Fruit fly (Drosophila melanogaster) whole organism, embryonic: ENCODE results near the gene Tcs6.

Experiments
- Aef1 ChIP-seq: fragments of 200-800 bp; sonication (Bioruptor generic); IDR thresholded peaks from 3 replicates; pipeline ENCODE4 v1.3.6; 2022; ENCODE audit warnings: missing biosample characterization, missing genetic modification characterization
- Awh ChIP-seq: fragments of 200-800 bp; sonication (Bioruptor generic); IDR thresholded peaks from 2 replicates; pipeline ENCODE4, ENCODE4 v1.3.6; 2022; ENCODE audit warnings: missing biosample characterization, missing genetic modification characterization
- BtbVII ChIP-seq: fragments of 200-800 bp; sonication (Bioruptor generic); optimal IDR thresholded peaks from 3 replicates; lab custom pipeline; 2017; ENCODE audit warnings: missing biosample characterization, mild to moderate bottlenecking, missing genetic modification characterization
- CG10147 ChIP-seq: fragments of 200-800 bp; sonication (Bioruptor generic); optimal IDR thresholded peaks from 2 replicates; lab custom pipeline; 2019; ENCODE audit warnings: missing biosample characterization, mild to moderate bottlenecking, missing genetic modification characterization, moderate library complexity
- CG10209 ChIP-seq: fragments of 200-800 bp; sonication (Bioruptor generic); optimal IDR thresholded peaks from 3 replicates; lab custom pipeline; 2017; ENCODE audit warnings: missing biosample characterization, mild to moderate bottlenecking, missing genetic modification characterization, missing genetic modification reagents
- CG10959 ChIP-seq: fragments of 200-800 bp; sonication (Bioruptor generic); IDR thresholded peaks from 2 replicates; pipeline ENCODE4 v1.3.6; 2022; ENCODE audit warnings: missing biosample characterization, missing genetic modification characterization
- CG11456 ChIP-seq: fragments of 200-800 bp; sonication (Bioruptor generic); IDR thresholded peaks from 3 replicates; pipeline ENCODE4 v1.3.6; 2022; ENCODE audit warnings: missing biosample characterization, missing genetic modification characterization
- CG11723 ChIP-seq: fragments of 200-800 bp; sonication (Bioruptor generic); optimal IDR thresholded peaks from 2 replicates; lab custom pipeline; 2017; ENCODE audit warnings: missing biosample characterization, mild to moderate bottlenecking, missing genetic modification characterization
- CG12391 ChIP-seq: fragments of 200-800 bp; sonication (Bioruptor generic); optimal IDR thresholded peaks from 3 replicates; lab custom pipeline; 2018; ENCODE audit warnings: missing biosample characterization, mild to moderate bottlenecking, missing genetic modification characterization, moderate library complexity
- CG13287 ChIP-seq: fragments of 200-800 bp; sonication (Bioruptor generic); IDR thresholded peaks from 2 replicates; pipeline ENCODE4 v1.3.6; 2022; ENCODE audit warnings: missing biosample characterization, missing genetic modification characterization; ENCODE audit not compliant: partially characterized antibody
- CG14441 ChIP-seq: fragments of 200-800 bp; sonication (Bioruptor generic); IDR thresholded peaks from 2 replicates; pipeline ENCODE4 v1.3.6; 2022; ENCODE audit warnings: missing biosample characterization, missing genetic modification characterization
- CG15601 ChIP-seq: fragments of 200-800 bp; sonication (Bioruptor generic); optimal IDR thresholded peaks from 3 replicates; lab custom pipeline; 2019; ENCODE audit warnings: missing biosample characterization, mild to moderate bottlenecking, missing genetic modification characterization, moderate library complexity
- CG1647 ChIP-seq: fragments of 200-800 bp; sonication (Bioruptor generic); optimal IDR thresholded peaks from 3 replicates; lab custom pipeline; 2016; ENCODE audit warnings: missing biosample characterization, missing genetic modification characterization
- CG17361 ChIP-seq: fragments of 200-800 bp; sonication (Bioruptor generic); IDR thresholded peaks from 3 replicates; pipeline ENCODE4 v1.3.6; 2022; ENCODE audit warnings: missing biosample characterization, missing genetic modification characterization
- CG17829 ChIP-seq: fragments of 200-800 bp; optimal IDR thresholded peaks from 2 replicates; lab custom pipeline; 2019; ENCODE audit warnings: missing biosample characterization, mild to moderate bottlenecking, missing genetic modification characterization, moderate library complexity
- CG4328 ChIP-seq: fragments of 200-800 bp; sonication (Bioruptor generic); optimal IDR thresholded peaks from 3 replicates; lab custom pipeline; 2017; ENCODE audit warnings: missing biosample characterization, missing genetic modification reagents, missing genetic modification characterization
- CG4360 ChIP-seq: fragments of 200-800 bp; sonication (Bioruptor generic); IDR thresholded peaks from 2 replicates; pipeline ENCODE4 v1.3.6; 2022; ENCODE audit warnings: missing biosample characterization, missing genetic modification characterization
- CG5953 ChIP-seq: fragments of 200-800 bp; sonication (Bioruptor generic); IDR thresholded peaks from 2 replicates; pipeline ENCODE4 v1.3.6; 2022; ENCODE audit warnings: missing biosample characterization, missing genetic modification characterization
- CG7357 ChIP-seq: fragments of 200-800 bp; sonication (Bioruptor generic); IDR thresholded peaks from 3 replicates; pipeline ENCODE4 v1.3.6; 2022; ENCODE audit warnings: missing biosample characterization, missing genetic modification characterization
- CG7556 ChIP-seq: fragments of 200-800 bp; sonication (Bioruptor generic); optimal IDR thresholded peaks from 2 replicates; lab custom pipeline; 2017; ENCODE audit warnings: missing biosample characterization, mild to moderate bottlenecking, missing genetic modification characterization
- CG7745 ChIP-seq: fragments of 200-800 bp; sonication (Bioruptor generic); optimal IDR thresholded peaks from 2 replicates; lab custom pipeline; 2018; ENCODE audit warnings: missing biosample characterization, mild to moderate bottlenecking, missing genetic modification characterization, moderate library complexity
- CG9817 ChIP-seq: fragments of 200-800 bp; sonication (Bioruptor generic); optimal IDR thresholded peaks from 2 replicates; lab custom pipeline; 2018; ENCODE audit warnings: missing biosample characterization, mild to moderate bottlenecking, missing genetic modification characterization, moderate library complexity
- CHES-1-like ChIP-seq: fragments of 200-800 bp; sonication (Bioruptor generic); optimal IDR thresholded peaks from 2 replicates; lab custom pipeline; 2016; ENCODE audit warnings: missing biosample characterization, missing genetic modification characterization
- Dad ChIP-seq: fragments of 200-800 bp; sonication (Bioruptor generic); optimal IDR thresholded peaks from 3 replicates; lab custom pipeline; 2016; ENCODE audit warnings: missing biosample characterization, missing genetic modification characterization
- Dp ChIP-seq: fragments of 200-800 bp; sonication (Bioruptor generic); optimal IDR thresholded peaks from 2 replicates; lab custom pipeline; 2018; ENCODE audit warnings: missing biosample characterization, mild to moderate bottlenecking, missing genetic modification characterization, moderate library complexity
- Eip74EF ChIP-seq, 2 experiments: fragments of 200-800 bp in 1 of 2; fragments of >200 bp in 1 of 2; sonication (Bioruptor generic) in 1 of 2; optimal IDR thresholded peaks; 2 replicates each; lab custom pipeline; 2017 to 2019; ENCODE audit warnings: missing biosample characterization in 2 of 2, missing genetic modification characterization in 2 of 2, mild to moderate bottlenecking in 1 of 2, moderate library complexity in 1 of 2
- Ets97D ChIP-seq: fragments of 200-800 bp; sonication (Bioruptor generic); optimal IDR thresholded peaks from 3 replicates; lab custom pipeline; 2016; ENCODE audit warnings: missing biosample characterization, missing genetic modification characterization
- Fer2 ChIP-seq: fragments of 200-800 bp; sonication (Bioruptor generic); optimal IDR thresholded peaks from 2 replicates; lab custom pipeline; 2018; ENCODE audit warnings: missing biosample characterization, mild to moderate bottlenecking, missing genetic modification characterization, moderate library complexity
- Hr39 ChIP-seq: fragments of >200 bp; optimal IDR thresholded peaks from 2 replicates; lab custom pipeline; 2017
- Mes4 ChIP-seq: fragments of 200-800 bp; sonication (Bioruptor generic); optimal IDR thresholded peaks from 2 replicates; lab custom pipeline; 2016; ENCODE audit warnings: missing biosample characterization, missing genetic modification characterization
- Mrtf ChIP-seq: fragments of 200-800 bp; sonication (Bioruptor generic); IDR thresholded peaks from 3 replicates; pipeline ENCODE4 v1.3.6; 2022; ENCODE audit warnings: missing biosample characterization, missing genetic modification characterization
- Ravus ChIP-seq: fragments of 200-800 bp; sonication (Bioruptor generic); IDR thresholded peaks from 2 replicates; pipeline ENCODE4 v1.3.6; 2022; ENCODE audit warnings: missing biosample characterization, missing genetic modification characterization
- Rfx ChIP-seq: fragments of 200-800 bp; sonication (Bioruptor generic); IDR thresholded peaks from 2 replicates; pipeline ENCODE4 v1.3.6; 2022; ENCODE audit warnings: missing biosample characterization, missing genetic modification characterization
- ac ChIP-seq: fragments of 200-800 bp; sonication (Bioruptor generic); optimal IDR thresholded peaks from 3 replicates; lab custom pipeline; 2017; ENCODE audit warnings: missing biosample characterization, mild to moderate bottlenecking, missing genetic modification characterization
- ap ChIP-seq: fragments of 200-800 bp; sonication (Bioruptor generic); IDR thresholded peaks from 2 replicates; pipeline ENCODE4 v1.3.6; 2022; ENCODE audit warnings: missing biosample characterization, missing genetic modification characterization
- bcd ChIP-seq: fragments of 200-800 bp; sonication (Bioruptor generic); optimal IDR thresholded peaks from 2 replicates; lab custom pipeline; 2017; ENCODE audit warnings: missing biosample characterization, mild to moderate bottlenecking, missing genetic modification characterization
- bowl ChIP-seq: fragments of 200-800 bp; sonication (Bioruptor generic); IDR thresholded peaks from 2 replicates; pipeline ENCODE4 v1.3.6; 2022; ENCODE audit warnings: missing biosample characterization, missing genetic modification characterization
- caup ChIP-seq: fragments of 200-800 bp; sonication (Bioruptor generic); optimal IDR thresholded peaks from 3 replicates; lab custom pipeline; 2017; ENCODE audit warnings: missing biosample characterization, mild to moderate bottlenecking, missing genetic modification characterization, moderate library complexity; ENCODE audit not compliant: severe bottlenecking
- ci ChIP-seq: fragments of 200-800 bp; sonication (Bioruptor generic); IDR thresholded peaks from 3 replicates; pipeline ENCODE4 v1.3.6; 2022; ENCODE audit warnings: missing biosample characterization, missing genetic modification characterization
- fru ChIP-seq: fragments of >200 bp; optimal IDR thresholded peaks from 2 replicates; lab custom pipeline; 2017
- h ChIP-seq: fragments of >200 bp; optimal IDR thresholded peaks from 2 replicates; lab custom pipeline; 2017
- inv ChIP-seq: fragments of 200-800 bp; sonication (Bioruptor generic); IDR thresholded peaks from 2 replicates; pipeline ENCODE4 v1.3.6; 2022; ENCODE audit warnings: missing biosample characterization, missing genetic modification characterization; ENCODE audit not compliant: partially characterized antibody
- jing ChIP-seq: fragments of 200-800 bp; sonication (Bioruptor generic); optimal IDR thresholded peaks from 2 replicates; lab custom pipeline; 2018; ENCODE audit warnings: missing biosample characterization, mild to moderate bottlenecking, missing genetic modification characterization
- klu ChIP-seq: fragments of 200-800 bp; sonication (Bioruptor generic); IDR thresholded peaks from 2 replicates; pipeline ENCODE4 v1.3.6; 2022; ENCODE audit warnings: missing biosample characterization, missing genetic modification characterization
- kni ChIP-seq: fragments of 200-800 bp; sonication (Bioruptor generic); optimal IDR thresholded peaks from 3 replicates; lab custom pipeline; 2017; ENCODE audit warnings: mild to moderate bottlenecking, missing biosample characterization, missing genetic modification reagents, missing genetic modification characterization
- nerfin-1 ChIP-seq: fragments of 200-800 bp; sonication (Bioruptor generic); optimal IDR thresholded peaks from 3 replicates; lab custom pipeline; 2019; ENCODE audit warnings: missing biosample characterization, mild to moderate bottlenecking, missing genetic modification characterization, moderate library complexity
- oc ChIP-seq: fragments of 200-800 bp; sonication (Bioruptor generic); optimal IDR thresholded peaks from 2 replicates; lab custom pipeline; 2018; ENCODE audit warnings: missing biosample characterization, mild to moderate bottlenecking, missing genetic modification characterization, moderate library complexity
- pita ChIP-seq: fragments of 200-800 bp; sonication (Bioruptor generic); optimal IDR thresholded peaks from 2 replicates; lab custom pipeline; 2017; ENCODE audit warnings: missing biosample characterization, mild to moderate bottlenecking, missing genetic modification characterization
- sd ChIP-seq: fragments of 200-800 bp; sonication (Bioruptor generic); optimal IDR thresholded peaks from 3 replicates; lab custom pipeline; 2018; ENCODE audit warnings: missing biosample characterization, mild to moderate bottlenecking, missing genetic modification characterization, moderate library complexity
- sens-2 ChIP-seq: fragments of 200-800 bp; sonication (Bioruptor generic); IDR thresholded peaks from 2 replicates; pipeline ENCODE4 v1.3.6; 2022; ENCODE audit warnings: missing biosample characterization, missing genetic modification characterization
- tgo ChIP-seq: fragments of 200-800 bp; sonication (Bioruptor generic); IDR thresholded peaks from 3 replicates; pipeline ENCODE4 v1.3.6; 2022; ENCODE audit warnings: missing biosample characterization, missing genetic modification characterization
- vnd ChIP-seq: fragments of 200-800 bp; sonication (Bioruptor generic); IDR thresholded peaks from 3 replicates; pipeline ENCODE4 v1.3.6; 2022; ENCODE audit warnings: missing biosample characterization, missing genetic modification characterization; ENCODE audit not compliant: partially characterized antibody

Gene Tcs6

DNA sequence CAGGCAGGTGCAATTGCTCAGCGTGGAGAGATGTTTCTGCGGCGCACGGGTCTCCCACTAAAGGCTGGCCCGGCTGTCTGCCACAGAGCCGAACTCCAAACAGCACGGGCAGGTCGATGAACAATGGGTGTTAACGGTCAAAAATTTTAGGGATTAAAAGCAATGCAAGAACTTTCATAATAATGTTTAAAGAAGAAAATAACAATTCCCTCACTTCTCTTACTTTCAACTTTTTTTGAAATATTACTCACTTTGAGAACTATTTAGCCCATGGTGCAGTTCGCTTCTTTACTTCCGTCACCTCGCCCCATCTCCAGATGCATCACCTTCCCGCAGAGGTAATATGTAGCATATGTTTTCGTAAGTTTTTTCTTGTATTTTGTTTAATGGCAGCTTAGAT is 14.5 kb upstream of the Tcs6 start (continued):
- no peak for TF ChIP-seq kni (GFP tag; lab: Kevin White, UChicago)
- no peak for TF ChIP-seq Ets97D (GFP tag; lab: Kevin White, UChicago)
- TF ChIP-seq BtbVII: no peak
- peak; percentile 20 for TF ChIP-seq CG17829
- TF ChIP-seq CG14441 (GFP tag; lab: Robert Waterston, UW): no peak
- TF ChIP-seq CG7745 (tag; lab: Kevin White, UChicago): no peak
- no peak for TF ChIP-seq caup (GFP tag; lab: Kevin White, UChicago)
- TF ChIP-seq Fer2 (tag; lab: Kevin White, UChicago): no peak
- TF ChIP-seq CG10959 (GFP tag; lab: Robert Waterston, UW): no peak
- no peak for TF ChIP-seq CG4360 (GFP tag; lab: Robert Waterston, UW)
- TF ChIP-seq CG12391 (tag; lab: Kevin White, UChicago): peak; percentile 20
- TF ChIP-seq nerfin-1 (tag; lab: Kevin White, UChicago): no peak
- no peak for TF ChIP-seq inv (GFP tag; lab: Robert Waterston, UW)
- no peak for TF ChIP-seq CG9817 (tag; lab: Kevin White, UChicago)
- no peak for TF ChIP-seq Awh
- TF ChIP-seq Hr39 (lab: Kevin White, UChicago): no peak
- no peak for TF ChIP-seq bowl (GFP tag; lab: Robert Waterston, UW)
- no peak for TF ChIP-seq vnd (GFP tag; lab: Robert Waterston, UW)
- no peak for TF ChIP-seq CG7357 (GFP tag; lab: Robert Waterston, UW)
- TF ChIP-seq sd (tag; lab: Kevin White, UChicago): no peak
- peak; percentile 79 for TF ChIP-seq ci (GFP tag; lab: Robert Waterston, UW)
- 0 out of 3 replicates have a peak, but pooled peaks have one; percentile 26 for TF ChIP-seq CG11456
- no peak for TF ChIP-seq CG13287 (GFP tag; lab: Robert Waterston, UW)
- no peak for TF ChIP-seq jing
- TF ChIP-seq Eip74EF (GFP tag; optimal IDR thresholded peaks at IDR 0.05; lab: Kevin White, UChicago): no peak
- TF ChIP-seq CG11723 (GFP tag; lab: Kevin White, UChicago): no peak
- TF ChIP-seq Dp: no peak
- 0 out of 3 replicates have a peak, but pooled peaks have one; percentile 23 for TF ChIP-seq CG17361 (GFP tag; lab: Robert Waterston, UW)
- TF ChIP-seq pita (GFP tag; lab: Kevin White, UChicago): no peak
- TF ChIP-seq h (lab: Kevin White, UChicago): no peak
- TF ChIP-seq CG4328 (GFP tag; lab: Kevin White, UChicago): no peak
- no peak for TF ChIP-seq bcd (GFP tag; lab: Kevin White, UChicago)
- peak; percentile 45; the same call in 1 of the 2 replicates for TF ChIP-seq CG5953 (GFP tag; lab: Robert Waterston, UW)
- no peak for TF ChIP-seq CG10209
- no peak for TF ChIP-seq CG10147 (GFP tag; lab: Kevin White, UChicago)
- no peak for TF ChIP-seq Ravus (GFP tag; lab: Robert Waterston, UW)
- TF ChIP-seq ac (GFP tag; lab: Kevin White, UChicago): no peak
- TF ChIP-seq ap (GFP tag; lab: Robert Waterston, UW): peak; percentile 34; the same call in 1 of the 2 replicates
- TF ChIP-seq Mrtf (GFP tag; lab: Robert Waterston, UW): no peak
- no peak for TF ChIP-seq CG1647 (GFP tag; lab: Kevin White, UChicago)
- TF ChIP-seq sens-2: 0 out of 2 replicates have a peak, but pooled peaks have one; percentile 15
- TF ChIP-seq tgo: peak; percentile 49; the same call in 2 of the 3 replicates
- TF ChIP-seq oc (tag; lab: Kevin White, UChicago): no peak
- no peak for TF ChIP-seq klu (GFP tag; lab: Robert Waterston, UW)
- no peak for TF ChIP-seq CHES-1-like (GFP tag; lab: Kevin White, UChicago)
- TF ChIP-seq Dad (GFP tag; lab: Kevin White, UChicago): no peak
- TF ChIP-seq Mes4: no peak
- TF ChIP-seq CG7556 (GFP tag; lab: Kevin White, UChicago): no peak
- TF ChIP-seq CG15601 (tag; lab: Kevin White, UChicago): no peak
- no peak for TF ChIP-seq Rfx (GFP tag; lab: Robert Waterston, UW)
- TF ChIP-seq fru (lab: Kevin White, UChicago): no peak
- no peak for TF ChIP-seq Aef1 (GFP tag; lab: Robert Waterston, UW)
